Worm (Caenorhabditis elegans): ENCODE measurements around the gene F21D9.4.

The F21D9.4 gene

ce11 chrV:19276354-19276753, 22.7 kb downstream of the F21D9.4 start:
- TF ChIP-seq Y105C5A.15 (GFP tag; IDR thresholded peaks at IDR 0.05) (no peak), aha-1 (tag) (peak; percentile 65)

ce11 chrV:19278488-19278887, 24.9 kb downstream of the F21D9.4 start:
- TF ChIP-seq nhr-28 (tag; optimal IDR thresholded peaks at IDR 0.05), result no peak
- TF ChIP-seq set-16 (GFP tag; IDR thresholded peaks at IDR 0.05), result peak; percentile 81
- TF ChIP-seq jun-1 (tag; optimal IDR thresholded peaks at IDR 0.05), result no peak
- no peak for TF ChIP-seq T20F7.1 (GFP tag; optimal IDR thresholded peaks at IDR 0.05)

- TF ChIP-seq vab-7 (GFP tag; IDR thresholded peaks at IDR 0.05) (no peak), cey-2 (tag; optimal IDR thresholded peaks at IDR 0.05; ENCODE audit: borderline replicate concordance, insufficient read depth) (no peak), Y75B8A.6 (GFP tag; IDR thresholded peaks at IDR 0.05) (no peak), nhr-28 (tag; optimal IDR thresholded peaks at IDR 0.05) (no peak), madf-5 (GFP tag; IDR thresholded peaks at IDR 0.05) (no peak), mxl-3 (GFP tag; optimal IDR thresholded peaks at IDR 0.05) (no peak), jun-1 (tag; optimal IDR thresholded peaks at IDR 0.05) (no peak), lir-3 (tag; optimal IDR thresholded peaks at IDR 0.05) (no peak)
Observed at ce11 chrV:19279888-19280287, 26.3 kb downstream of the F21D9.4 start, which contains the start of gene F21D9.8. F21D9.8 (minus strand) TSS chrV:19279988.

- TF ChIP-seq aha-1 (tag) (peak; percentile 75), hmg-1.1 (GFP tag; IDR thresholded peaks at IDR 0.05) (no peak)
Observed at ce11 chrV:19282314-19282713, 28.7 kb downstream of the F21D9.4 start, which contains the start of gene fbxb-117. fbxb-117 (plus strand) TSS chrV:19282614.

ce11 chrV:19285921-19286320, 32.3 kb downstream of the F21D9.4 start:
- TF ChIP-seq ces-1 (GFP tag; optimal IDR thresholded peaks at IDR 0.05) (no peak), unc-62 (GFP tag; optimal IDR thresholded peaks at IDR 0.05 in 1 of 2) (peak in 1 of 2 experiments; percentile 21), unc-62 (tag; optimal IDR thresholded peaks at IDR 0.05) (no peak)

- TF ChIP-seq unc-62 (GFP tag; optimal IDR thresholded peaks at IDR 0.05 in 1 of 2), result peak in 1 of 2 experiments; percentile 71
- TF ChIP-seq unc-62 (tag; optimal IDR thresholded peaks at IDR 0.05), result no peak
- no peak for TF ChIP-seq lin-15B (tag; optimal IDR thresholded peaks at IDR 0.05)
- TF ChIP-seq dmd-6 (GFP tag; IDR thresholded peaks at IDR 0.05), result no peak
Observed at ce11 chrV:19288073-19288805, 34.6 kb downstream of the F21D9.4 start, which contains the start of the genes F55C9.3 and fbxb-57. F55C9.3 (minus strand) TSS chrV:19288173. fbxb-57 (plus strand) TSS chrV:19288755.

ce11 chrV:19293025-19293424, 39.4 kb downstream of the F21D9.4 start, which contains the start of gene F55C9.5:
F55C9.5 (minus strand) TSS chrV:19293125.
- TF ChIP-seq hlh-11 (tag; optimal IDR thresholded peaks at IDR 0.05), result no peak
- TF ChIP-seq nhr-42 (GFP tag; IDR thresholded peaks at IDR 0.05), result no peak

- TF ChIP-seq tag-97 (GFP tag; IDR thresholded peaks at IDR 0.05), result no peak
- TF ChIP-seq pha-4 (GFP tag; IDR thresholded peaks at IDR 0.05), result no peak
- no peak for TF ChIP-seq pha-4 (tag; optimal IDR thresholded peaks at IDR 0.05)
- no peak for TF ChIP-seq nhr-102 (tag; optimal IDR thresholded peaks at IDR 0.05)
- no peak for TF ChIP-seq rbr-2 (tag; optimal IDR thresholded peaks at IDR 0.05)
- no peak for TF ChIP-seq T20F7.1 (GFP tag; optimal IDR thresholded peaks at IDR 0.05)
- no peak for TF ChIP-seq mdl-1 (tag; optimal IDR thresholded peaks at IDR 0.05)
- TF ChIP-seq hlh-30 (tag; optimal IDR thresholded peaks at IDR 0.05; ENCODE audit: insufficient read depth), result no peak
- TF ChIP-seq unc-130 (GFP tag; optimal IDR thresholded peaks at IDR 0.05), result no peak
- no peak for TF ChIP-seq mxl-2 (GFP tag; conservative IDR thresholded peaks at IDR 0.05)
- no peak for TF ChIP-seq lin-39 (tag; optimal IDR thresholded peaks at IDR 0.05)
Observed at ce11 chrV:19296723-19297122, 43.1 kb downstream of the F21D9.4 start, which contains the start of gene F55C9.6. F55C9.6 (minus strand) TSS chrV:19296823.
